Worm (Caenorhabditis elegans): ENCODE results near the gene col-130.

The col-130 gene

DNA sequence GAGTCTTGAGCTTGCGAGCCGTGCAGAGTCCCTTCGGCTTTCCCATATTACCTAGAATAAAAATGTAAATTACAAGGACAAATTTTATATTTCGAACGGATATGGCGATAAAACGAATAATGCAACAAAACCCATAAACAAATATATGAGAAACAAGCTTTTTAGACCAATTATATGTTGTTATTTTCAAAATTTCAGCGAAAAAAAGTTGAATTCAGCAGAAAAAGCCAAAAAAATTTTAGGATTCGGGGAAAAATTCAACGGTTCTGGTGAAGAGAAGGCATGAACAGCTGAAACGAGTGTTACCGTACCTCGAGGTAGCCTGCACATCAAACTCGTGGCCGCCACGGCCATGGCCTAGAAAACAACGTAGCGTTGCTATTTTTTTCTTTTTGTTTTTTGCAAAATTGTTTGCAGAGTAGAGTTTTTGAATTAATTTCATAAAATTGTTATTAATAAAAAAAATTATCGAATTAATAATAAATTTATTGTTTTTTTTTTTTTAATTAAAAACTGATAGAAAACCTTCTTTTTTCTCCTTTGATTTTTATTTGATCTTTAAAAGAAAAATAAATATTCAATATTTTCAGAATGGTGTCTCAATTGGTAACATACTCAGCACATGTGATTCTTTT is 37.2 kb downstream of the col-130 start, which contains the start of the genes rps-23 and dpm-3 (continued):
- TF ChIP-seq mdt-29 (GFP tag; IDR thresholded peaks at IDR 0.05): peak; percentile 81
- peak; percentile 90 for TF ChIP-seq ceh-44 (GFP tag; IDR thresholded peaks at IDR 0.05)
- no peak for TF ChIP-seq zip-11 (GFP tag; IDR thresholded peaks at IDR 0.05)
- peak; percentile 63 for TF ChIP-seq nhr-48 (tag; optimal IDR thresholded peaks at IDR 0.05)
- peak; percentile 29 for TF ChIP-seq nhr-76 (tag; optimal IDR thresholded peaks at IDR 0.05)
- no peak for TF ChIP-seq unc-39 (tag; optimal IDR thresholded peaks at IDR 0.05)
- TF ChIP-seq hlh-11 (tag; optimal IDR thresholded peaks at IDR 0.05): peak; percentile 97
- TF ChIP-seq nhr-41 (GFP tag; IDR thresholded peaks at IDR 0.05): no peak
- peak in 1 of 2 experiments; percentile 97 for TF ChIP-seq hif-1 (tag; optimal IDR thresholded peaks at IDR 0.05)
- no peak for TF ChIP-seq daf-8 (GFP tag; IDR thresholded peaks at IDR 0.05)

DNA sequence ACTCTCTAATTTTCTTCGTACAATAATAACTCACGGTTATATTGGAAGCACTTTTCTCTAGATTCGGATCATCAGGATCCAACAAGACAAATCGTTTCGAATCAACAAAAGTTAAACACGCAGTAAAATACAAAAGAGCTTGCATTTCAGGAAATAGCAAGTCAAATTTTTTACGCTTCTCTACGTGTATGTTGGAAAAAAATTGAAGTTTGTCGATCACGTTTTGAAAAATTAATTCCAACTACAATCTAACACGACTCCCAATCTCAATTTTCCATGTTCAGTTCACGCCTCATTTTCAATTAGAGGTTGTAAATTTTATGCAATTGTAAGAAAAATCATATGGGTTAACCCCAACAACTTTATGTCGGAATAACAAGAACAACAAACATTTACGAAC is 38.4 kb downstream of the col-130 start, which contains the start of gene spe-45:
spe-45 (minus strand) TSS at position 145 of the 400 bp plus-strand sequence.
- TF ChIP-seq F26F4.8 (GFP tag; conservative IDR thresholded peaks at IDR 0.05) (no peak), ctbp-1 (GFP tag; IDR thresholded peaks at IDR 0.05) (0 out of 2 replicates have a peak, but pooled peaks have one; percentile 9), mdt-29 (GFP tag; IDR thresholded peaks at IDR 0.05) (no peak), F49E8.2 (tag; optimal IDR thresholded peaks at IDR 0.05; ENCODE audit: borderline replicate concordance) (peak; percentile 74), ceh-44 (GFP tag; IDR thresholded peaks at IDR 0.05) (no peak), hif-1 (tag; optimal IDR thresholded peaks at IDR 0.05) (no peak), snpc-1.2 (GFP tag; IDR thresholded peaks at IDR 0.05) (peak; percentile 76; the same call in 1 of the 2 replicates), hmg-1.1 (GFP tag; IDR thresholded peaks at IDR 0.05) (no peak), lin-38 (GFP tag; IDR thresholded peaks at IDR 0.05) (peak; percentile 46; the same call in 1 of the 2 replicates), sdz-12 (GFP tag; optimal IDR thresholded peaks at IDR 0.05) (no peak), spr-3 (GFP tag; optimal IDR thresholded peaks at IDR 0.05) (no peak), mep-1 (tag; optimal IDR thresholded peaks at IDR 0.05) (no peak), mdl-1 (tag; optimal IDR thresholded peaks at IDR 0.05) (no peak), nhr-111 (GFP tag; optimal IDR thresholded peaks at IDR 0.05) (no peak), T26A8.4 (GFP tag; IDR thresholded peaks at IDR 0.05) (no peak), unc-62 (GFP tag; optimal IDR thresholded peaks at IDR 0.05 in 1 of 2) (peak in 1 of 2 experiments; percentile 23), unc-62 (tag; optimal IDR thresholded peaks at IDR 0.05) (no peak), tra-1 (GFP tag; IDR thresholded peaks at IDR 0.05) (0 out of 2 replicates have a peak, but pooled peaks have one; percentile 20), spr-1 (tag; optimal IDR thresholded peaks at IDR 0.05) (no peak), daf-8 (GFP tag; IDR thresholded peaks at IDR 0.05) (no peak), F44E2.7 (GFP tag; IDR thresholded peaks at IDR 0.05) (no peak)

DNA sequence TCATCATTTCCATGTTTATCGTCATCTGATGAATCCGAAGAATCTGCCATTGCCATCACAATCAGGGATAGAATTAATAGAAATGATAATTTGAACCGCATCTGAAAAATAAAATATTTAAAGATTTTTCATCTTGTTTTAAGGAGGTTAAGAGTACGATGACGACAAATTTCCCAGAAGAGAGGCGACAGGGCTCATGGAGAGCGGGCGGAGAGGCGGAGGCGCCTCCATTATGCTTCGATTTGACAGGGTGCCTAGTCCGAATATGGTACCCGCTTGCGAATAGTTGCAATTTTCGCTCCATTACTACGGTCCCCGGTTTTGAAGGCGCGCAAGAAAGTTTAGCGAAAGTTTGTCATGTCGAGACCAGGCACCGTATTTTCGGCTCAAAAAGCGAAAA is 43.3 kb downstream of the col-130 start, which contains the start of gene F28D1.6:
F28D1.6 (minus strand) TSS at position 101 of the 400 bp plus-strand sequence.
- TF ChIP-seq set-16 (GFP tag; IDR thresholded peaks at IDR 0.05) (0 out of 2 replicates have a peak, but pooled peaks have one; percentile 6), unc-39 (tag; optimal IDR thresholded peaks at IDR 0.05) (no peak), snpc-4 (tag; optimal IDR thresholded peaks at IDR 0.05) (no peak), jun-1 (tag; optimal IDR thresholded peaks at IDR 0.05) (no peak), ceh-62 (tag; optimal IDR thresholded peaks at IDR 0.05) (no peak)

DNA sequence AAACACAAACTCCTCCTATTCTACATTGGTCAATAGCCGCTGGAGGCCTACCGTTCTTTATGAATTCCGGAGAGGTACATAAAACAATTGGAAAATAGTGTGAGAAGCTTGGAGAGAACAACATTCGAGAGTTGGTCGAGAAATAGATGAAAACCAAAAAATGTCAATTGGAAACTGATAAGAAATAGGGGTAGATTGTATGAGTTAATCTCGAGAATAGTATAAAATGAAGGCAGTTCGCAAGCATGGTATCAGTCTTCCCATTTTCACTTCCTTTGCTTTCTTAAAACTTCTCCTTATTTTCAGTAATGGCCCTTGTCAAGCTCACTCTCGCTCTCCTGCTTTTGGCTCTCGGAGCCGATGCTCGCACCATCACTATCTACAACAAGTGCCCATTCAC is 45.5 kb downstream of the col-130 start, which contains the start of gene thn-2:
thn-2 (plus strand) TSS at position 307 of the 400 bp plus-strand sequence.
- TF ChIP-seq dmd-6 (GFP tag; IDR thresholded peaks at IDR 0.05): peak; percentile 60
- no peak for TF ChIP-seq gei-8 (GFP tag; optimal IDR thresholded peaks at IDR 0.05)

DNA sequence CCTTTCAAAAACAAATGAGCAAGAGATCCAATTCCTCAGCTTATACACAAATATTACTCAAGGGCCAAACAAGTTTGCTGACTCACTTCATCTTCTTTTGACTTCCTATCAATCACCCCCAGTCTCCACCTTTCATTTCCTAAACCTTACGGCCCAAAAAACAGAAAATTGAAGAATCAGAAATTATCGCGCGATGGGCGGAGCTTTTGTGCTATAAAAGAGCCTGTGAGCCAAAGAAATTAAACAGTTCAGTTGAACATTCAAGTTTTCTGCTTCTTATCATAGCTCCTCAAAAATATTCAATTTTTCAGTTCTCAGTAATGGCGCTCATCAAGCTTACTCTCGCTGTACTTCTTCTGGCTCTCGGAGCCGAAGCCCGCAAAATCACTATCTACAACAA is 48.5 kb downstream of the col-130 start, which contains the start of gene thn-1:
thn-1 (plus strand) TSS at position 301 of the 400 bp plus-strand sequence.
- TF ChIP-seq lin-15B (tag; optimal IDR thresholded peaks at IDR 0.05): no peak
- no peak for TF ChIP-seq nhr-76 (tag; optimal IDR thresholded peaks at IDR 0.05)
- no peak for TF ChIP-seq php-3 (GFP tag; IDR thresholded peaks at IDR 0.05)
- TF ChIP-seq lir-3 (tag; optimal IDR thresholded peaks at IDR 0.05): no peak
- TF ChIP-seq dmd-9 (GFP tag; IDR thresholded peaks at IDR 0.05): no peak
- no peak for TF ChIP-seq fkh-10 (GFP tag; optimal IDR thresholded peaks at IDR 0.05)
- no peak for TF ChIP-seq unc-130 (GFP tag; optimal IDR thresholded peaks at IDR 0.05)
- no peak for TF ChIP-seq T20F7.1 (GFP tag; optimal IDR thresholded peaks at IDR 0.05)
- TF ChIP-seq jun-1 (tag; optimal IDR thresholded peaks at IDR 0.05): no peak
- TF ChIP-seq zip-2 (tag; optimal IDR thresholded peaks at IDR 0.05): no peak
- no peak for TF ChIP-seq dmd-8 (GFP tag; IDR thresholded peaks at IDR 0.05)
- TF ChIP-seq set-16 (GFP tag; IDR thresholded peaks at IDR 0.05): no peak
- TF ChIP-seq F44E2.7 (GFP tag; IDR thresholded peaks at IDR 0.05): no peak
- no peak for TF ChIP-seq nhr-42 (GFP tag; IDR thresholded peaks at IDR 0.05)
- TF ChIP-seq snpc-1.2 (GFP tag; IDR thresholded peaks at IDR 0.05): no peak
- TF ChIP-seq tag-97 (GFP tag; IDR thresholded peaks at IDR 0.05): no peak
